Fruit fly (Drosophila melanogaster): ENCODE data around the gene Elp4.

- TF ChIP-seq Sin3A (optimal IDR thresholded peaks at IDR 0.05) = no peak
- TF ChIP-seq h (optimal IDR thresholded peaks at IDR 0.05) = no peak
Observed at dm6 chr2L:5489084-5489617, 34.8 kb upstream of the Elp4 start.

Measured in Kc167 (cell line).